Fruit fly (Drosophila melanogaster) whole organism, embryonic: ENCODE results near the gene TTLL4A.

Experiments used
- ATbp ChIP-seq: fragments of 200-800 bp; sonication (Bioruptor generic); optimal IDR thresholded peaks from 2 replicates; lab custom pipeline; 2017; ENCODE audit warnings: missing biosample characterization, mild to moderate bottlenecking, missing genetic modification characterization, missing genetic modification reagents
- Aef1 ChIP-seq: fragments of 200-800 bp; sonication (Bioruptor generic); IDR thresholded peaks from 3 replicates; pipeline ENCODE4 v1.3.6; 2022; ENCODE audit warnings: missing biosample characterization, missing genetic modification characterization
- Antp ChIP-seq: fragments of 200-800 bp; sonication (Bioruptor generic); optimal IDR thresholded peaks from 3 replicates; lab custom pipeline; 2016; ENCODE audit warnings: missing biosample characterization, missing genetic modification characterization
- Awh ChIP-seq: fragments of 200-800 bp; sonication (Bioruptor generic); IDR thresholded peaks from 2 replicates; pipeline ENCODE4, ENCODE4 v1.3.6; 2022; ENCODE audit warnings: missing biosample characterization, missing genetic modification characterization
- Bgb ChIP-seq: fragments of 200-800 bp; sonication (Bioruptor generic); IDR thresholded peaks from 2 replicates; pipeline ENCODE4 v1.3.6; 2022; ENCODE audit warnings: missing biosample characterization, missing genetic modification characterization; ENCODE audit not compliant: partially characterized antibody
- CG10543 ChIP-seq: fragments of 200-800 bp; sonication (Bioruptor generic); optimal IDR thresholded peaks from 3 replicates; lab custom pipeline; 2017; ENCODE audit warnings: missing biosample characterization, mild to moderate bottlenecking, missing genetic modification characterization, moderate library complexity
- CG10654 ChIP-seq: fragments of 200-800 bp; sonication (Bioruptor generic); optimal IDR thresholded peaks from 2 replicates; lab custom pipeline; 2016; ENCODE audit warnings: missing biosample characterization, missing genetic modification characterization
- CG12942 ChIP-seq: fragments of 200-800 bp; sonication (Bioruptor generic); optimal IDR thresholded peaks from 3 replicates; lab custom pipeline; 2016; ENCODE audit warnings: missing biosample characterization, missing genetic modification characterization
- CG13775 ChIP-seq: fragments of 200-800 bp; sonication (Bioruptor generic); optimal IDR thresholded peaks from 3 replicates; lab custom pipeline; 2017; ENCODE audit warnings: missing biosample characterization, mild to moderate bottlenecking, missing genetic modification characterization
- CG15269 ChIP-seq: fragments of 200-800 bp; sonication (Bioruptor generic); optimal IDR thresholded peaks from 2 replicates; lab custom pipeline; 2018; ENCODE audit warnings: missing biosample characterization, mild to moderate bottlenecking, missing genetic modification characterization, moderate library complexity
- CG15601 ChIP-seq: fragments of 200-800 bp; sonication (Bioruptor generic); optimal IDR thresholded peaks from 3 replicates; lab custom pipeline; 2019; ENCODE audit warnings: missing biosample characterization, mild to moderate bottlenecking, missing genetic modification characterization, moderate library complexity
- CG16813 ChIP-seq: fragments of 200-800 bp; sonication (Bioruptor generic); IDR thresholded peaks from 3 replicates; pipeline ENCODE4 v1.3.6; 2022; ENCODE audit warnings: missing biosample characterization, missing genetic modification characterization; ENCODE audit not compliant: partially characterized antibody
- CG17568 ChIP-seq: fragments of 200-800 bp; sonication (Bioruptor generic); optimal IDR thresholded peaks from 2 replicates; lab custom pipeline; 2018; ENCODE audit warnings: missing biosample characterization, mild to moderate bottlenecking, missing genetic modification characterization, moderate library complexity
- CG3407 ChIP-seq: fragments of 200-800 bp; sonication (Bioruptor generic); optimal IDR thresholded peaks from 2 replicates; lab custom pipeline; 2018; ENCODE audit warnings: missing biosample characterization, mild to moderate bottlenecking, missing genetic modification characterization
- CG7556 ChIP-seq: fragments of 200-800 bp; sonication (Bioruptor generic); optimal IDR thresholded peaks from 2 replicates; lab custom pipeline; 2017; ENCODE audit warnings: missing biosample characterization, mild to moderate bottlenecking, missing genetic modification characterization
- CG8290 ChIP-seq, 3 experiments: fragments of 200-800 bp; sonication (Bioruptor generic); optimal IDR thresholded peaks; 2 replicates each; lab custom pipeline; 2016 to 2019; ENCODE audit warnings: missing biosample characterization in 3 of 3, missing genetic modification characterization in 3 of 3, mild to moderate bottlenecking in 2 of 3, moderate library complexity in 1 of 3
- CG8388 ChIP-seq: fragments of 200-800 bp; sonication (Bioruptor generic); optimal IDR thresholded peaks from 2 replicates; lab custom pipeline; 2019; ENCODE audit warnings: missing biosample characterization, mild to moderate bottlenecking, missing genetic modification characterization, moderate library complexity
- CG9797 ChIP-seq: fragments of 200-800 bp; sonication (Bioruptor generic); optimal IDR thresholded peaks from 3 replicates; lab custom pipeline; 2018; ENCODE audit warnings: missing biosample characterization, mild to moderate bottlenecking, missing genetic modification characterization
- Dfd ChIP-seq, 2 experiments: fragments of >200 bp; optimal IDR thresholded peaks; 2 replicates each; lab custom pipeline; 2017; ENCODE audit warnings: missing biosample characterization in 2 of 2, missing genetic modification characterization in 2 of 2
- Dip3 ChIP-seq: fragments of 200-800 bp; sonication (Bioruptor generic); optimal IDR thresholded peaks from 3 replicates; lab custom pipeline; 2016; ENCODE audit warnings: missing biosample characterization, missing genetic modification characterization
- Doc2 ChIP-seq: fragments of 200-800 bp; sonication (Bioruptor generic); IDR thresholded peaks from 2 replicates; pipeline ENCODE4 v1.3.6; 2022; ENCODE audit warnings: missing biosample characterization, missing genetic modification characterization
- Dref ChIP-seq: fragments of 200-800 bp; sonication (Bioruptor generic); IDR thresholded peaks from 2 replicates; pipeline ENCODE4 v1.3.6; 2022; ENCODE audit warnings: missing biosample characterization, missing genetic modification characterization
- Drgx ChIP-seq: fragments of 200-800 bp; sonication (Bioruptor generic); IDR thresholded peaks from 2 replicates; pipeline ENCODE4 v1.3.6; 2022; ENCODE audit warnings: missing biosample characterization, missing genetic modification characterization
- Ets65A ChIP-seq: fragments of 200-800 bp; sonication (Bioruptor generic); peaks from one replicate; lab custom pipeline; 2016; ENCODE audit warnings: missing biosample characterization, missing genetic modification characterization
- HLH4C ChIP-seq: fragments of 200-800 bp; sonication (Bioruptor generic); IDR thresholded peaks from 3 replicates; pipeline ENCODE4 v1.3.6; 2022; ENCODE audit warnings: missing biosample characterization, missing genetic modification characterization; ENCODE audit not compliant: partially characterized antibody
- Hmx ChIP-seq: fragments of 200-800 bp; sonication (Bioruptor generic); optimal IDR thresholded peaks from 2 replicates; lab custom pipeline; 2016; ENCODE audit warnings: missing biosample characterization, missing genetic modification characterization
- Hsf ChIP-seq: fragments of 200-800 bp; sonication (Bioruptor generic); optimal IDR thresholded peaks from 3 replicates; lab custom pipeline; 2016; ENCODE audit warnings: missing biosample characterization, missing genetic modification characterization
- Med ChIP-seq: fragments of 200-800 bp; sonication (Bioruptor generic); peaks from one replicate; lab custom pipeline; 2016; ENCODE audit warnings: missing biosample characterization, missing genetic modification characterization, mild to moderate bottlenecking, inconsistent platforms, moderate library complexity
- NC2α ChIP-seq: fragments of 200-800 bp; sonication (Bioruptor generic); optimal IDR thresholded peaks from 2 replicates; lab custom pipeline; 2016; ENCODE audit warnings: missing biosample characterization, missing genetic modification characterization
- Nf-YA ChIP-seq: fragments of 200-800 bp; sonication (Bioruptor generic); IDR thresholded peaks from 2 replicates; pipeline ENCODE4 v1.3.6; 2022; ENCODE audit warnings: missing biosample characterization, missing genetic modification characterization
- NfI ChIP-seq: fragments of 200-800 bp; sonication (Bioruptor generic); optimal IDR thresholded peaks from 3 replicates; lab custom pipeline; 2018; ENCODE audit warnings: missing biosample characterization, mild to moderate bottlenecking, missing genetic modification characterization, moderate library complexity
- Opbp ChIP-seq: fragments of 200-800 bp; sonication (Bioruptor generic); IDR thresholded peaks from 3 replicates; pipeline ENCODE4 v1.3.6; 2022; ENCODE audit warnings: missing biosample characterization, missing genetic modification characterization; ENCODE audit not compliant: partially characterized antibody
- Poxn ChIP-seq: fragments of 200-800 bp; sonication (Bioruptor generic); IDR thresholded peaks from 2 replicates; pipeline ENCODE4 v1.3.6; 2022; ENCODE audit warnings: missing biosample characterization, missing genetic modification characterization
- Six4 ChIP-seq: fragments of 200-800 bp; sonication (Bioruptor generic); optimal IDR thresholded peaks from 2 replicates; lab custom pipeline; 2016; ENCODE audit warnings: missing biosample characterization, missing genetic modification characterization
- Spps ChIP-seq: fragments of 200-800 bp; sonication (Bioruptor generic); optimal IDR thresholded peaks from 2 replicates; lab custom pipeline; 2018; ENCODE audit warnings: missing biosample characterization, mild to moderate bottlenecking, missing genetic modification characterization
- Xrp1 ChIP-seq: fragments of 200-800 bp; sonication (Bioruptor generic); IDR thresholded peaks from 2 replicates; pipeline ENCODE4 v1.3.6; 2022; ENCODE audit warnings: missing biosample characterization, missing genetic modification characterization
- ac ChIP-seq: fragments of 200-800 bp; sonication (Bioruptor generic); optimal IDR thresholded peaks from 3 replicates; lab custom pipeline; 2017; ENCODE audit warnings: missing biosample characterization, mild to moderate bottlenecking, missing genetic modification characterization
- aop ChIP-seq: fragments of 200-800 bp; sonication (Bioruptor generic); IDR thresholded peaks from 2 replicates; pipeline ENCODE4 v1.3.6; 2022; ENCODE audit warnings: missing biosample characterization, missing genetic modification characterization
- bcd ChIP-seq: fragments of 200-800 bp; sonication (Bioruptor generic); optimal IDR thresholded peaks from 2 replicates; lab custom pipeline; 2017; ENCODE audit warnings: missing biosample characterization, mild to moderate bottlenecking, missing genetic modification characterization
- cg ChIP-seq: fragments of 200-800 bp; sonication (Bioruptor generic); optimal IDR thresholded peaks from 3 replicates; lab custom pipeline; 2019; ENCODE audit warnings: missing biosample characterization, mild to moderate bottlenecking, missing genetic modification characterization, moderate library complexity
- dan ChIP-seq: fragments of 200-800 bp; sonication (Bioruptor generic); IDR thresholded peaks from 2 replicates; pipeline ENCODE4 v1.3.6; 2022; ENCODE audit warnings: missing biosample characterization, missing genetic modification characterization
- disco-r ChIP-seq: fragments of 200-800 bp; sonication (Bioruptor generic); optimal IDR thresholded peaks from 2 replicates; lab custom pipeline; 2016; ENCODE audit warnings: missing biosample characterization, missing genetic modification characterization
- gce ChIP-seq: fragments of 200-800 bp; sonication (Bioruptor generic); IDR thresholded peaks from 3 replicates; pipeline ENCODE4 v1.3.6; 2022; ENCODE audit warnings: missing biosample characterization, missing genetic modification characterization
- her ChIP-seq: fragments of 200-800 bp; sonication (Bioruptor generic); optimal IDR thresholded peaks from 2 replicates; lab custom pipeline; 2016; ENCODE audit warnings: missing biosample characterization, missing genetic modification characterization
- ind ChIP-seq: fragments of 200-800 bp; sonication (Bioruptor generic); optimal IDR thresholded peaks from 3 replicates; lab custom pipeline; 2016; ENCODE audit warnings: missing biosample characterization, missing genetic modification characterization
- onecut ChIP-seq: fragments of 200-800 bp; sonication (Bioruptor generic); IDR thresholded peaks from 2 replicates; pipeline ENCODE4 v1.3.6; 2022; ENCODE audit warnings: missing biosample characterization, missing genetic modification characterization
- pros ChIP-seq: fragments of 200-800 bp; sonication (Bioruptor generic); optimal IDR thresholded peaks from 3 replicates; lab custom pipeline; 2019; ENCODE audit warnings: missing biosample characterization, mild to moderate bottlenecking, missing genetic modification characterization, moderate library complexity
- sc ChIP-seq, 3 experiments: fragments of >200 bp in 2 of 3; fragments of 200-800 bp in 1 of 3; sonication (Bioruptor generic) in 1 of 3; optimal IDR thresholded peaks; 2 replicates in 2 of 3; 3 replicates in 1 of 3; lab custom pipeline; 2017; ENCODE audit warnings: mild to moderate bottlenecking in 1 of 3, missing biosample characterization in 1 of 3, missing genetic modification characterization in 1 of 3, missing genetic modification reagents in 1 of 3
- stwl ChIP-seq: fragments of 200-800 bp; sonication (Bioruptor generic); optimal IDR thresholded peaks from 3 replicates; lab custom pipeline; 2018; ENCODE audit warnings: missing biosample characterization, mild to moderate bottlenecking, missing genetic modification characterization, moderate library complexity
- tin ChIP-seq: fragments of 200-800 bp; sonication (Bioruptor generic); optimal IDR thresholded peaks from 3 replicates; lab custom pipeline; 2016; ENCODE audit warnings: missing biosample characterization, missing genetic modification characterization
- yki ChIP-seq: fragments of >200 bp; optimal IDR thresholded peaks from 3 replicates; lab custom pipeline; 2018

TTLL4A gene

dm6 chr2L:10964493-10964892, 24.7 kb upstream of the TTLL4A start (continued):
- TF ChIP-seq cg (GFP tag; lab: Kevin White, UChicago), result no peak
- 0 out of 2 replicates have a peak, but pooled peaks have one; percentile 18 for TF ChIP-seq onecut
- no peak for TF ChIP-seq CG13775 (GFP tag; lab: Kevin White, UChicago)
- TF ChIP-seq her (GFP tag; lab: Kevin White, UChicago), result no peak
- peak; percentile 93 for TF ChIP-seq stwl (tag; lab: Kevin White, UChicago)
- TF ChIP-seq Nf-YA (GFP tag; lab: Robert Waterston, UW), result no peak
- TF ChIP-seq Hmx (GFP tag; lab: Kevin White, UChicago), result no peak
- no peak for TF ChIP-seq Spps (tag; lab: Kevin White, UChicago)
- TF ChIP-seq CG7556 (GFP tag; lab: Kevin White, UChicago), result no peak
- no peak for TF ChIP-seq dan
- no peak for TF ChIP-seq CG12942 (GFP tag; lab: Kevin White, UChicago)
- TF ChIP-seq Doc2 (GFP tag; lab: Robert Waterston, UW), result no peak
- no peak for TF ChIP-seq CG3407
- peak; percentile 57; the same call in 1 of the 3 replicates for TF ChIP-seq Aef1
- no peak for TF ChIP-seq bcd
- peak; percentile 36 for TF ChIP-seq CG15601 (tag; lab: Kevin White, UChicago)
- no peak for TF ChIP-seq Dip3 (GFP tag; lab: Kevin White, UChicago)
- TF ChIP-seq tin (GFP tag; lab: Kevin White, UChicago), result no peak
- peak; percentile 36 for TF ChIP-seq NfI (GFP tag; lab: Kevin White, UChicago)
- TF ChIP-seq Dref (GFP tag; lab: Robert Waterston, UW), result no peak
- TF ChIP-seq CG8388 (GFP tag; lab: Kevin White, UChicago), result peak; percentile 24
- no peak for TF ChIP-seq disco-r (GFP tag; lab: Kevin White, UChicago)
- TF ChIP-seq gce (GFP tag; lab: Robert Waterston, UW), result no peak
- TF ChIP-seq Antp (GFP tag; lab: Kevin White, UChicago), result no peak
- no peak for TF ChIP-seq sc (optimal IDR thresholded peaks at IDR 0.05; lab: Kevin White, UChicago)
- no peak for TF ChIP-seq sc (GFP tag; optimal IDR thresholded peaks at IDR 0.05; lab: Kevin White, UChicago)
- TF ChIP-seq Opbp (GFP tag; lab: Robert Waterston, UW), result 0 out of 3 replicates have a peak, but pooled peaks have one; percentile 38
- peak; percentile 68 for TF ChIP-seq CG8290 (GFP tag; optimal IDR thresholded peaks at IDR 0.05; lab: Kevin White, UChicago)
- peak; percentile 64 to 83 for TF ChIP-seq CG8290 (tag; optimal IDR thresholded peaks at IDR 0.05; lab: Kevin White, UChicago)
- peak; percentile 8; the same call in 1 of the 2 replicates for TF ChIP-seq Xrp1 (GFP tag; lab: Robert Waterston, UW)
- TF ChIP-seq CG10543 (GFP tag; lab: Kevin White, UChicago), result peak; percentile 1
- no peak for TF ChIP-seq Awh (GFP tag; lab: Robert Waterston, UW)
- no peak for TF ChIP-seq aop (GFP tag; lab: Robert Waterston, UW)
- no peak for TF ChIP-seq CG16813 (GFP tag; lab: Robert Waterston, UW)
- peak; percentile 3 for TF ChIP-seq CG17568 (GFP tag; lab: Kevin White, UChicago)
- TF ChIP-seq HLH4C (GFP tag; lab: Robert Waterston, UW), result no peak
- no peak for TF ChIP-seq CG15269 (tag; lab: Kevin White, UChicago)
- TF ChIP-seq ind (GFP tag; lab: Kevin White, UChicago), result no peak
- no peak for TF ChIP-seq CG9797 (GFP tag; lab: Kevin White, UChicago)
- TF ChIP-seq pros, result no peak
- TF ChIP-seq, all 482 proteins: peak for 83

DNA sequence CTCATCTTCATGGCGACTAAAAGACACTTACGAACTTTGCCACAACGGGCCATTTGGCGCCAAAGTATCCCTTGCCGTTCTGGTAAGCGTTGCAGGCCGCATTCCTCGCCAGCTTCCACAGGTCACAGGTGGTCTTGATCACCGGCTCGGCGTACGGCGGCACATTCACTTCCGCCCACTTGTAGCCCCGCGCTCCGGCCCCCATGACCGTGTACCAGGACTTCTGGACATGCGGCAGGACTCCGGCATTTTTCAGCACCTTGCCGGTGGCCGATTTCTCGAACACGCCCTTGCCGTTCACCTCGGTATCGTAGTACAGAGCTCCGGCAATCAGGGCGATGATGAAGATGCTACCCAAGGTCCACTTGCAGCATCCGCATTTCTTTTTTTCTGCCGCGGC, 23.2 kb upstream of the TTLL4A start:
- TF ChIP-seq CG10654, result no peak
- TF ChIP-seq Dfd (GFP tag; optimal IDR thresholded peaks at IDR 0.05; lab: Kevin White, UChicago), result no peak
- TF ChIP-seq ATbp (GFP tag; lab: Kevin White, UChicago), result no peak
- TF ChIP-seq Poxn, result no peak
- TF ChIP-seq her (GFP tag; lab: Kevin White, UChicago), result no peak
- no peak for TF ChIP-seq Six4 (GFP tag; lab: Kevin White, UChicago)
- TF ChIP-seq yki, result no peak
- no peak for TF ChIP-seq Drgx
- no peak for TF ChIP-seq Hsf
- TF ChIP-seq NC2α, result no peak
- TF ChIP-seq Ets65A (GFP tag; lab: Kevin White, UChicago), result no peak
- no peak for TF ChIP-seq ac (GFP tag; lab: Kevin White, UChicago)
- TF ChIP-seq Bgb, result 0 out of 2 replicates have a peak, but pooled peaks have one; percentile 15
- TF ChIP-seq HLH4C (GFP tag; lab: Robert Waterston, UW), result 0 out of 3 replicates have a peak, but pooled peaks have one; percentile 28
- peak; percentile 58 for TF ChIP-seq Med (GFP tag; lab: Kevin White, UChicago)
